Fruit fly (Drosophila melanogaster): ENCODE measurements around the gene CG13771.

The CG13771 gene

DNA sequence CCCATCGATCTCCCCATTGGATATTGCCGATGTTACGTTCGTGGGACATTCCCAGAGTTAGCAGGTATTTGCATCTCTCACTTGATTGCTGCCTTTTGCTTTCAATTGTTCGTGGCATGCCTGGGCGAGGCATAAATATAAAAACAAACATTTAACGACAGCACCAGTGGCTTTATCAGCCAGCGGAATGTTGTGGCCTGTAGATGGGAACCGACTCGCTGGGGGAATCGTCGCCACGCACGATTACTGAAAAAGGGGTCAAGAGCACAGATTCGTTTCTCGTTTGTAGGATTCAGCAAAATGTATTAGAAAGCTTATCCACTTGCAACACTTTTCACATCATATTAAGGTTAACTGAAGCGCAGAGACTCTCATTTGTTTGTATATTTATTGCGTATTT is 8.0 kb upstream of the CG13771 start:
- TF ChIP-seq N (GFP tag; optimal IDR thresholded peaks at IDR 0.05), result no peak
- no peak for TF ChIP-seq dmrt93B (GFP tag; optimal IDR thresholded peaks at IDR 0.05)
- TF ChIP-seq Rel (GFP tag; optimal IDR thresholded peaks at IDR 0.05), result no peak
- TF ChIP-seq Rel (tag; optimal IDR thresholded peaks at IDR 0.05), result no peak
- no peak for TF ChIP-seq OdsH (GFP tag; optimal IDR thresholded peaks at IDR 0.05)
- TF ChIP-seq Dif (GFP tag; optimal IDR thresholded peaks at IDR 0.05; ENCODE audit: partially characterized antibody), result no peak
- TF ChIP-seq CG32264 (GFP tag; optimal IDR thresholded peaks at IDR 0.05), result no peak
- no peak for TF ChIP-seq brk (GFP tag; optimal IDR thresholded peaks at IDR 0.05)
- TF ChIP-seq fru (GFP tag; optimal IDR thresholded peaks at IDR 0.05), result no peak
- no peak for TF ChIP-seq sage (GFP tag; optimal IDR thresholded peaks at IDR 0.05)
- no peak for TF ChIP-seq GATAd (GFP tag; optimal IDR thresholded peaks at IDR 0.05)
- no peak for TF ChIP-seq jim (GFP tag; optimal IDR thresholded peaks at IDR 0.05)
- no peak for TF ChIP-seq dsf (GFP tag; optimal IDR thresholded peaks at IDR 0.05; ENCODE audit: borderline replicate concordance)
- no peak for TF ChIP-seq HLH106 (tag; optimal IDR thresholded peaks at IDR 0.05)
- TF ChIP-seq woc (GFP tag; optimal IDR thresholded peaks at IDR 0.05), result no peak
- TF ChIP-seq Hnf4 (GFP tag; optimal IDR thresholded peaks at IDR 0.05), result no peak
- TF ChIP-seq tai (GFP tag; optimal IDR thresholded peaks at IDR 0.05), result no peak
- TF ChIP-seq ey (GFP tag; optimal IDR thresholded peaks at IDR 0.05), result no peak

DNA sequence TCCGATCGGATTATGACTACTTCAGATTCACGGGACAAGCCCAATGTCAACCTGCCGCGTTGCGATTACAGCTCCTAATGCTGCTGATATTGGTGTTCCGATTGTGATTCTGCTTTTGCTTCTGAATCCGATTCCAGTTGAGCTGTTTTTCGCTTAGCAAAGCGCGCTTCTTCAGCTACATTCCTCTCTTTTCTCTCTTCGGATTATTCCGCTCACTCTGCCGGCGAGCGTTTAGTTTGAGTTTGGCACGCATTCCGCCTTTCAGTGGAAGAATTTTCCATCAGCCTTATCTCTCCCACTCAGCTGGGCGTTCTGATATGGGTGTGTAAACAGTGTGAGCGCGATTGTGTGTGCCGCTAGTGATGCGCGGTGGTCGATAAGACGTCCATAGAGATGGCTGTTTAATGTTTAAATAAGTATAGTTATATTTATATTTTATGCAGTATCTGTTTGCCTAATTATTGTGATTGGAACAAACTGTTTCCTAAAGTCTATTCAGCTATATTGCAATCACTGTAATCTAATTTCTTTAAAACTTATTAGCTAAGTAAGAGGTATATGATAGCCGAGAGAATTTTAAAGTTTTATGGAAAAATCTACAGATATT is 4.4 kb upstream of the CG13771 start, which contains the start of gene Galt:
Gene Galt (minus strand): TSS at position 315 of the 607 bp plus-strand sequence.
- TF ChIP-seq HLH106 (tag; optimal IDR thresholded peaks at IDR 0.05) (peak; percentile 51), psq (GFP tag; optimal IDR thresholded peaks at IDR 0.05) (peak; percentile 36), Mio (GFP tag; optimal IDR thresholded peaks at IDR 0.05) (no peak), sage (GFP tag; optimal IDR thresholded peaks at IDR 0.05) (no peak), foxo (GFP tag; optimal IDR thresholded peaks at IDR 0.05) (peak in 1 of 2 experiments; percentile 56), CG9705 (GFP tag; optimal IDR thresholded peaks at IDR 0.05) (peak; percentile 4), Hr83 (GFP tag; optimal IDR thresholded peaks at IDR 0.05; ENCODE audit: poor library complexity, severe bottlenecking) (peak; percentile 55), Dif (GFP tag; optimal IDR thresholded peaks at IDR 0.05; ENCODE audit: partially characterized antibody) (peak; percentile 70), Dfd (GFP tag; optimal IDR thresholded peaks at IDR 0.05) (no peak), CG32264 (GFP tag; optimal IDR thresholded peaks at IDR 0.05) (no peak), woc (GFP tag; optimal IDR thresholded peaks at IDR 0.05) (no peak), brk (GFP tag; optimal IDR thresholded peaks at IDR 0.05) (no peak), GATAd (GFP tag; optimal IDR thresholded peaks at IDR 0.05) (no peak), Jra (GFP tag; optimal IDR thresholded peaks at IDR 0.05) (no peak), h (GFP tag; optimal IDR thresholded peaks at IDR 0.05) (peak; percentile 64), tai (GFP tag; optimal IDR thresholded peaks at IDR 0.05) (no peak), usp (GFP tag; optimal IDR thresholded peaks at IDR 0.05) (no peak), OdsH (GFP tag; optimal IDR thresholded peaks at IDR 0.05) (peak; percentile 52), lola (GFP tag; optimal IDR thresholded peaks at IDR 0.05) (no peak), Hr78 (GFP tag; optimal IDR thresholded peaks at IDR 0.05) (no peak), pan (optimal IDR thresholded peaks at IDR 0.05) (no peak), jim (GFP tag; optimal IDR thresholded peaks at IDR 0.05) (no peak), ey (GFP tag; optimal IDR thresholded peaks at IDR 0.05) (peak; percentile 29), N (GFP tag; optimal IDR thresholded peaks at IDR 0.05) (no peak), Myc (optimal IDR thresholded peaks at IDR 0.05) (peak; percentile 53), Hnf4 (GFP tag; optimal IDR thresholded peaks at IDR 0.05) (no peak), Rel (GFP tag; optimal IDR thresholded peaks at IDR 0.05) (no peak), Rel (tag; optimal IDR thresholded peaks at IDR 0.05) (peak; percentile 29), Vsx2 (GFP tag; optimal IDR thresholded peaks at IDR 0.05; ENCODE audit: partially characterized antibody) (no peak), br (GFP tag; optimal IDR thresholded peaks at IDR 0.05) (peak; percentile 18), rgr (GFP tag; optimal IDR thresholded peaks at IDR 0.05) (peak; percentile 35), dsf (GFP tag; optimal IDR thresholded peaks at IDR 0.05; ENCODE audit: borderline replicate concordance) (no peak), dl (GFP tag; optimal IDR thresholded peaks at IDR 0.05; ENCODE audit: insufficient read depth in 1 of 2, partially characterized antibody in 2 of 2) (no peak), sv (GFP tag; optimal IDR thresholded peaks at IDR 0.05) (no peak), CrebA (GFP tag; optimal IDR thresholded peaks at IDR 0.05; ENCODE audit: borderline replicate concordance) (no peak), fru (GFP tag; optimal IDR thresholded peaks at IDR 0.05) (peak; percentile 58), Abd-B (GFP tag; optimal IDR thresholded peaks at IDR 0.05) (no peak), Sp1 (GFP tag; optimal IDR thresholded peaks at IDR 0.05) (peak; percentile 27), dmrt93B (GFP tag; optimal IDR thresholded peaks at IDR 0.05) (no peak)

Data from whole organism, wandering third instar larva.